Fruit fly (Drosophila melanogaster): ENCODE data around the gene CG32407.

CG32407 gene

dm6 chr3L:5922005-5922685 lies at the start of gene CG32407 (continued):
- TF ChIP-seq otp (GFP tag; IDR thresholded peaks at IDR 0.05) (peak; percentile 40; the same call in 1 of the 3 replicates), Bteb2 (GFP tag; optimal IDR thresholded peaks at IDR 0.05) (no peak), oc (tag; optimal IDR thresholded peaks at IDR 0.05) (no peak), CG8478 (optimal IDR thresholded peaks at IDR 0.05) (no peak), CG17385 (GFP tag; optimal IDR thresholded peaks at IDR 0.05) (no peak), CG18764 (GFP tag; optimal IDR thresholded peaks at IDR 0.05) (no peak), emc (GFP tag; optimal IDR thresholded peaks at IDR 0.05) (no peak), run (tag; optimal IDR thresholded peaks at IDR 0.05) (peak; percentile 58), CG6272 (GFP tag; IDR thresholded peaks at IDR 0.05) (no peak), cato (GFP tag; optimal IDR thresholded peaks at IDR 0.05; ENCODE audit: borderline replicate concordance) (no peak), CG8290 (GFP tag; optimal IDR thresholded peaks at IDR 0.05) (no peak), CG8290 (tag; optimal IDR thresholded peaks at IDR 0.05) (peak in 1 of 2 experiments; percentile 3), ara (GFP tag; IDR thresholded peaks at IDR 0.05) (no peak), wek (GFP tag; optimal IDR thresholded peaks at IDR 0.05) (peak; percentile 27), NfI (GFP tag; optimal IDR thresholded peaks at IDR 0.05) (no peak), ATbp (GFP tag; optimal IDR thresholded peaks at IDR 0.05) (peak; percentile 60), CG7745 (tag; optimal IDR thresholded peaks at IDR 0.05) (no peak), Scr (GFP tag; IDR thresholded peaks at IDR 0.05; ENCODE audit: partially characterized antibody) (no peak), sr (GFP tag; IDR thresholded peaks at IDR 0.05) (no peak), Trl (optimal IDR thresholded peaks at IDR 0.05) (peak in 1 of 2 experiments; percentile 18), Trl (GFP tag; optimal IDR thresholded peaks at IDR 0.05) (no peak), CG7987 (GFP tag; optimal IDR thresholded peaks at IDR 0.05) (peak; percentile 26), CG17912 (GFP tag; optimal IDR thresholded peaks at IDR 0.05) (no peak), Chrac-16 (GFP tag; optimal IDR thresholded peaks at IDR 0.05) (no peak), CG2129 (GFP tag; IDR thresholded peaks at IDR 0.05; ENCODE audit: partially characterized antibody) (no peak), crol (GFP tag; IDR thresholded peaks at IDR 0.05) (peak; percentile 96), lmd (GFP tag; IDR thresholded peaks at IDR 0.05) (no peak), CG3163 (GFP tag; optimal IDR thresholded peaks at IDR 0.05) (no peak), CG11723 (GFP tag; optimal IDR thresholded peaks at IDR 0.05) (peak; percentile 18), CG8924 (tag; optimal IDR thresholded peaks at IDR 0.05) (no peak), bbx (GFP tag; IDR thresholded peaks at IDR 0.05; ENCODE audit: partially characterized antibody) (no peak), nerfin-1 (tag; optimal IDR thresholded peaks at IDR 0.05) (peak; percentile 5), CG18262 (tag; optimal IDR thresholded peaks at IDR 0.05) (peak; percentile 17), amos (GFP tag; IDR thresholded peaks at IDR 0.05; ENCODE audit: partially characterized antibody) (no peak), CG34422 (GFP tag; IDR thresholded peaks at IDR 0.05) (no peak), ap (GFP tag; IDR thresholded peaks at IDR 0.05) (no peak), hb (GFP tag; IDR thresholded peaks at IDR 0.05; ENCODE audit: partially characterized antibody) (no peak), sima (GFP tag; optimal IDR thresholded peaks at IDR 0.05) (no peak), CG34224 (GFP tag; IDR thresholded peaks at IDR 0.05; ENCODE audit: partially characterized antibody) (no peak), E2f2 (GFP tag; IDR thresholded peaks at IDR 0.05) (no peak), ERR (GFP tag; optimal IDR thresholded peaks at IDR 0.05) (no peak), Vsx1 (GFP tag; optimal IDR thresholded peaks at IDR 0.05) (peak; percentile 72), Jarid2 (GFP tag; optimal IDR thresholded peaks at IDR 0.05) (no peak), slou (GFP tag; optimal IDR thresholded peaks at IDR 0.05) (no peak), CG6654 (GFP tag; optimal IDR thresholded peaks at IDR 0.05) (no peak), CG6683 (GFP tag; optimal IDR thresholded peaks at IDR 0.05) (no peak), NK7.1 (GFP tag; optimal IDR thresholded peaks at IDR 0.05) (no peak), B-H2 (GFP tag; optimal IDR thresholded peaks at IDR 0.05) (no peak), CG2202 (tag; optimal IDR thresholded peaks at IDR 0.05) (no peak), gfzf (GFP tag; optimal IDR thresholded peaks at IDR 0.05) (no peak), Dip3 (GFP tag; optimal IDR thresholded peaks at IDR 0.05) (no peak)

Data from whole organism, embryonic.